Worm (Caenorhabditis elegans): ENCODE measurements around the gene fahd-1.
A peak's percentile ranks its signal among the peaks of the same experiment; 100 is the strongest.

The fahd-1 gene

DNA sequence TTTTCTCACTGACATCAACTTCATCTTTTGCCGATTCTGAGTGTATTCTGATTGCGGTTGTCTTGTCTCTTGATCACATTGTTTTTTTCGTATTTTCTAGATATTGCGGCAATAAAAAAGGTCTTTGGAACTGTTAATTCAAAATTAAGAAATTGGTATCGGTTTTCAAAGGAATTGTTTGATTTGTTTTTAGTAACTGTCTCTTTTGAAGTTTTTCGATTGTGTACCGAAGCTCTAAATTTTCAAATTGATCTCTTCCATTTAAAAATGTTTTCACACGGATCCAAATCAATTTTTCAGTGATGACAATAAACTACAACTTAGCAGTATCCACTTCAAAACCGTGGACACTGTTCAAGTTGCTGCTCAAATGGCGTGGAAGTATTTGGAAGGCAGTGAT lies 8.7 kb downstream of the fahd-1 start, which contains the start of gene best-24:
Gene best-24 (plus strand): TSS at position 301 of the 400 bp plus-strand sequence.
- TF ChIP-seq nhr-76 (tag; optimal IDR thresholded peaks at IDR 0.05) (no peak), mep-1 (tag; optimal IDR thresholded peaks at IDR 0.05) (no peak), cnd-1 (tag; optimal IDR thresholded peaks at IDR 0.05) (no peak), M03D4.4 (tag; optimal IDR thresholded peaks at IDR 0.05) (no peak), ham-2 (GFP tag; optimal IDR thresholded peaks at IDR 0.05) (no peak), blmp-1 (tag; optimal IDR thresholded peaks at IDR 0.05) (no peak), flh-1 (GFP tag; optimal IDR thresholded peaks at IDR 0.05) (no peak), mls-2 (tag; optimal IDR thresholded peaks at IDR 0.05) (no peak), zip-8 (tag; optimal IDR thresholded peaks at IDR 0.05) (no peak), bed-3 (GFP tag; optimal IDR thresholded peaks at IDR 0.05) (no peak), hlh-1 (tag; optimal IDR thresholded peaks at IDR 0.05) (no peak), nhr-12 (tag; optimal IDR thresholded peaks at IDR 0.05) (no peak), nhr-28 (tag; optimal IDR thresholded peaks at IDR 0.05) (no peak), mab-5 (tag; optimal IDR thresholded peaks at IDR 0.05) (no peak)

DNA sequence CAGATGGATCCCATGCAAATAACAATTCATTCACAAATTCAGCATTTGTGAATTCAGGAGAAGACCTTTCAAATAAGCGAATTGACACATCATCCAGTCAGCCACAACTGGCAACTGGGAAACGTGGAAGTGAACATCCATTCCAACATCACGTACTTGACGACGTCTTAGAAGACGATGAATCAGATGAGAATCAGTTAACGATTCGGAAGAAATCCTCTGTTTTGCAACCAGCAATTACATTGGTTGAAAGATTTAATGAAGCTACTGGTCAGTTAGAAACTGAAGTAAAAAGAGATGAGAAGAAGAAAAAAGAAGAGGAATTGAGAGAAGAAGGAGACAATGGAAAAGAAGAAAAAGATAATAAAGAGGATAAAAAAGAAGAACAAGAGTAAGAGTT lies 11.4 kb downstream of the fahd-1 start:
- TF ChIP-seq unc-62 (GFP tag; optimal IDR thresholded peaks at IDR 0.05) (no peak), lin-13 (tag; optimal IDR thresholded peaks at IDR 0.05) (no peak), elt-3 (tag; optimal IDR thresholded peaks at IDR 0.05) (no peak), unc-120 (tag; optimal IDR thresholded peaks at IDR 0.05; ENCODE audit: poor library complexity, severe bottlenecking) (no peak), ztf-11 (tag; optimal IDR thresholded peaks at IDR 0.05) (no peak), pha-4 (tag; optimal IDR thresholded peaks at IDR 0.05) (no peak), lsy-2 (tag; optimal IDR thresholded peaks at IDR 0.05) (no peak), ceh-39 (tag; optimal IDR thresholded peaks at IDR 0.05) (no peak), M03D4.4 (tag; optimal IDR thresholded peaks at IDR 0.05) (no peak), snpc-4 (tag; optimal IDR thresholded peaks at IDR 0.05) (no peak), flh-1 (GFP tag; optimal IDR thresholded peaks at IDR 0.05) (no peak), mep-1 (tag; optimal IDR thresholded peaks at IDR 0.05) (no peak)

DNA sequence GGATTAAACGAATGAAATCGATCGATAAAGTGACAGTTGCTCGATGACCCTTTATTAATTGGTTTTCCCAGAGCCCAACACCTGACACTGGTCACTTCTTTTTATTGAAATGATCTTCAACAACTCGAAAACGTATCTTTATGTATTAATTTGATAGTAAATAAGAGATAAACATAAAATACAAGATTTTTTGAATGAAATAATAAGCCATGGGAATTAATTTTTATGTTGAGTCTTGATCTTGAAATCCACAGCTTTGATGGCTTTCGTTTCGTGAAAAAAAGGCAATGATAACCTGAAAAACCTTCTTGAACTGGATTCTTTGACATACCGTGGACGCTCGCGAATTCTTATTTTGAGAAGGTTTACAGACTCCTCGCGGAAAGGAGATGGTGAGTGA lies 15.5 kb downstream of the fahd-1 start, which contains the start of gene pcp-5:
Gene pcp-5 (minus strand): TSS at position 101 of the 400 bp plus-strand sequence.
- no peak for TF ChIP-seq ceh-83 (GFP tag; optimal IDR thresholded peaks at IDR 0.05)
- peak; percentile 28 for TF ChIP-seq unc-62 (GFP tag; optimal IDR thresholded peaks at IDR 0.05)
- peak; percentile 45 for TF ChIP-seq ceh-39 (tag; optimal IDR thresholded peaks at IDR 0.05)
- TF ChIP-seq hlh-1 (tag; optimal IDR thresholded peaks at IDR 0.05): peak; percentile 83
- TF ChIP-seq lin-32 (GFP tag; optimal IDR thresholded peaks at IDR 0.05): no peak

DNA sequence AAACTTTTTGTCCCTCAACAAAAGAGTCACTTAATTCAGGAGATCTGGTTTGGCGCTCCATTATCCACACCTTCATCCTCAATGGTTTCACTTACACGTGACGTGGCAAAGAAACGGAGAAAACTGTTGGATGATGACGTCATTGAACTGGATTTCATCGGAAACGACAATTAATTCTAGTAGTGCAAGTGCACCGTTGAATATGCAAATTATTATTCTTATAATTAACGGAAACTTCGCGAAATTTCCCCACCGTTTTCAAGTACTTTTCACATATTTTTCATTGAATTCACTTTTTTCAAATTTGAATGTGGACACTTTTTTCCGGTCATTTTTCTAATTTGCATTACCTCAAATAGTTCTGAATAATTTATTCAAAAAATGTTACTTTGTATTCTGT lies 17.2 kb downstream of the fahd-1 start, which contains the start of gene ZK688.1:
Gene ZK688.1 (plus strand): TSS at position 301 of the 400 bp plus-strand sequence.
- TF ChIP-seq sem-2 (GFP tag; optimal IDR thresholded peaks at IDR 0.05) (no peak), ceh-39 (tag; optimal IDR thresholded peaks at IDR 0.05) (no peak), sptf-1 (tag; optimal IDR thresholded peaks at IDR 0.05) (no peak), ham-2 (GFP tag; optimal IDR thresholded peaks at IDR 0.05) (no peak), nhr-12 (tag; optimal IDR thresholded peaks at IDR 0.05) (no peak), ceh-83 (GFP tag; optimal IDR thresholded peaks at IDR 0.05) (no peak), unc-39 (tag; optimal IDR thresholded peaks at IDR 0.05) (no peak), lin-32 (GFP tag; optimal IDR thresholded peaks at IDR 0.05) (no peak), unc-62 (GFP tag; optimal IDR thresholded peaks at IDR 0.05) (no peak), snpc-4 (tag; optimal IDR thresholded peaks at IDR 0.05) (no peak), hlh-1 (tag; optimal IDR thresholded peaks at IDR 0.05) (no peak), cnd-1 (tag; optimal IDR thresholded peaks at IDR 0.05) (no peak), ceh-43 (GFP tag; optimal IDR thresholded peaks at IDR 0.05) (no peak), bed-3 (GFP tag; optimal IDR thresholded peaks at IDR 0.05) (no peak), lsy-2 (tag; optimal IDR thresholded peaks at IDR 0.05) (no peak), ces-1 (GFP tag; optimal IDR thresholded peaks at IDR 0.05) (no peak)

DNA sequence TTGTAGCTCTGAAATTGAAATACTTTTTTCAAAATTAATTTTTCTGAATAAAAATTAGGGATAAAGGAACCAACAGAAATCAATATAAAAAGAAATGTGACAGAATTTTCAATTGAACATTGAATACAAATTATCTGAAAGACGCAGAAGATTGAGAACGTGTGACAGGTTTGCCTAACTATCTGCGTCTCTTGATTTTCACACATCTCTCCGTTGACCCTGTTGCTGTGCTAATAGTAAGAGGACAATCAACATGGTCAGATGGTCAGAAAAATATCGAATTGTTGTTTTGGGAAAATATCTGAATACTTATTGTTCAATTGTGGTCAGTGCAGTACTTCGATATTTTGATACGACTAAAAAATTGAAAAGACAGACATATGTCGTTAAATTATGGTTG lies 19.6 kb downstream of the fahd-1 start, which contains the start of gene ZK688.7:
Gene ZK688.7 (minus strand): TSS at position 14 of the 400 bp plus-strand sequence.
- TF ChIP-seq ztf-11 (tag; optimal IDR thresholded peaks at IDR 0.05) (no peak), nhr-2 (tag; optimal IDR thresholded peaks at IDR 0.05) (peak; percentile 51), nhr-237 (tag; optimal IDR thresholded peaks at IDR 0.05) (no peak), lin-13 (tag; optimal IDR thresholded peaks at IDR 0.05) (no peak), nhr-28 (tag; optimal IDR thresholded peaks at IDR 0.05) (no peak), ceh-39 (tag; optimal IDR thresholded peaks at IDR 0.05) (peak; percentile 61), ham-2 (GFP tag; optimal IDR thresholded peaks at IDR 0.05) (no peak), mep-1 (tag; optimal IDR thresholded peaks at IDR 0.05) (no peak), unc-120 (tag; optimal IDR thresholded peaks at IDR 0.05; ENCODE audit: poor library complexity, severe bottlenecking) (no peak), unc-62 (GFP tag; optimal IDR thresholded peaks at IDR 0.05) (peak; percentile 12)
